Worm (Caenorhabditis elegans): ENCODE data around the gene acox-1.5.

Gene acox-1.5

ce11 chrIII:9620148-9620547 is 28.2 kb upstream of the acox-1.5 start:
- no peak for TF ChIP-seq ccch-3 (GFP tag; optimal IDR thresholded peaks at IDR 0.05)
- 0 out of 2 replicates have a peak, but pooled peaks have one; percentile 11 for TF ChIP-seq K11D2.4 (GFP tag; IDR thresholded peaks at IDR 0.05)
- TF ChIP-seq ceh-27 (GFP tag; optimal IDR thresholded peaks at IDR 0.05): peak; percentile 19
- TF ChIP-seq lin-40 (tag; optimal IDR thresholded peaks at IDR 0.05): no peak

ce11 chrIII:9619079-9619761 is 27.2 kb upstream of the acox-1.5 start, which contains the start of gene hlh-11:
Gene hlh-11 (plus strand): TSS chrIII:9619711.
- TF ChIP-seq nfyb-1 (GFP tag; IDR thresholded peaks at IDR 0.05) (0 out of 2 replicates have a peak, but pooled peaks have one; percentile 75), hsf-1 (GFP tag; IDR thresholded peaks at IDR 0.05) (0 out of 2 replicates have a peak, but pooled peaks have one; percentile 33), aptf-3 (GFP tag; IDR thresholded peaks at IDR 0.05) (no peak), K11D2.4 (GFP tag; IDR thresholded peaks at IDR 0.05) (no peak; the same call in 1 of the 2 replicates), B0336.3 (GFP tag; IDR thresholded peaks at IDR 0.05) (peak; percentile 91), nhr-90 (tag; optimal IDR thresholded peaks at IDR 0.05) (peak; percentile 74), mel-28 (tag; optimal IDR thresholded peaks at IDR 0.05; ENCODE audit: borderline replicate concordance) (peak; percentile 8), ceh-27 (GFP tag; optimal IDR thresholded peaks at IDR 0.05) (peak; percentile 24), C06A6.2 (GFP tag; conservative IDR thresholded peaks at IDR 0.05) (peak; percentile 69), ceh-100 (GFP tag; IDR thresholded peaks at IDR 0.05) (0 out of 2 replicates have a peak, but pooled peaks have one; percentile 8), K12H6.12 (tag; optimal IDR thresholded peaks at IDR 0.05) (peak; percentile 93), somi-1 (GFP tag; optimal IDR thresholded peaks at IDR 0.05) (peak; percentile 87), mxl-1 (tag; optimal IDR thresholded peaks at IDR 0.05) (peak; percentile 7), madf-8 (GFP tag; conservative IDR thresholded peaks at IDR 0.05) (no peak), zfh-2 (GFP tag; conservative IDR thresholded peaks at IDR 0.05) (peak; percentile 98), ztf-26 (tag; optimal IDR thresholded peaks at IDR 0.05) (peak; percentile 69), cebp-1 (GFP tag; IDR thresholded peaks at IDR 0.05) (peak; percentile 30; the same call in 1 of the 2 replicates), cebp-1 (tag; optimal IDR thresholded peaks at IDR 0.05) (peak; percentile 85), sptf-2 (GFP tag; optimal IDR thresholded peaks at IDR 0.05) (no peak), lir-1 (GFP tag; conservative IDR thresholded peaks at IDR 0.05) (0 out of 2 replicates have a peak, but pooled peaks have one; percentile 33), snpc-3.4 (tag; optimal IDR thresholded peaks at IDR 0.05) (peak; percentile 13), die-1 (tag; optimal IDR thresholded peaks at IDR 0.05) (peak; percentile 72), chd-7 (tag; optimal IDR thresholded peaks at IDR 0.05) (peak; percentile 78), F22D6.2 (tag; optimal IDR thresholded peaks at IDR 0.05) (peak; percentile 73), madf-10 (tag; optimal IDR thresholded peaks at IDR 0.05) (peak; percentile 95), lin-26 (GFP tag; IDR thresholded peaks at IDR 0.05) (peak; percentile 15; the same call in 1 of the 2 replicates), athp-1 (tag; optimal IDR thresholded peaks at IDR 0.05) (peak; percentile 63), akir-1 (GFP tag; optimal IDR thresholded peaks at IDR 0.05) (no peak), F23B12.7 (tag; optimal IDR thresholded peaks at IDR 0.05; ENCODE audit: insufficient read depth) (peak; percentile 52), pbrm-1 (GFP tag; IDR thresholded peaks at IDR 0.05) (peak; percentile 64), snpc-1.1 (tag; optimal IDR thresholded peaks at IDR 0.05; ENCODE audit: insufficient read depth) (no peak), ztf-6 (GFP tag; IDR thresholded peaks at IDR 0.05) (0 out of 2 replicates have a peak, but pooled peaks have one; percentile 4), tlf-1 (GFP tag; optimal IDR thresholded peaks at IDR 0.05) (peak; percentile 54), lin-54 (GFP tag; optimal IDR thresholded peaks at IDR 0.05) (peak; percentile 35), B0035.1 (tag; optimal IDR thresholded peaks at IDR 0.05) (peak; percentile 44), lin-35 (GFP tag; optimal IDR thresholded peaks at IDR 0.05) (peak in 1 of 3 experiments; percentile 74), snpc-1.3 (tag; optimal IDR thresholded peaks at IDR 0.05; ENCODE audit: insufficient read depth) (peak; percentile 32), T07F8.4 (tag; optimal IDR thresholded peaks at IDR 0.05) (no peak), dox-1 (GFP tag; IDR thresholded peaks at IDR 0.05) (peak; percentile 75), F33H1.4 (GFP tag; IDR thresholded peaks at IDR 0.05) (no peak), Y95B8A.8 (GFP tag; IDR thresholded peaks at IDR 0.05) (no peak), tbp1 (GFP tag; optimal IDR thresholded peaks at IDR 0.05) (peak; percentile 43)
